Fruit fly (Drosophila melanogaster): Measurements from ENCODE around the gene CG12746.
A peak's percentile ranks its signal among the peaks of the same experiment; 100 is the strongest.

dm6 chr3R:5572900-5573665 is 8.4 kb downstream of the CG12746 start:
- TF ChIP-seq Ets96B (tag; optimal IDR thresholded peaks at IDR 0.05) (no peak), eg (GFP tag; IDR thresholded peaks at IDR 0.05) (no peak), Sox102F (GFP tag; optimal IDR thresholded peaks at IDR 0.05) (no peak), CG31627 (GFP tag; optimal IDR thresholded peaks at IDR 0.05) (peak; percentile 19), CG1621 (tag; optimal IDR thresholded peaks at IDR 0.05) (no peak), Sox14 (GFP tag; optimal IDR thresholded peaks at IDR 0.05) (no peak), fkh (GFP tag; optimal IDR thresholded peaks at IDR 0.05) (no peak), lz (GFP tag; optimal IDR thresholded peaks at IDR 0.05) (peak; percentile 23), Eip93F (GFP tag; optimal IDR thresholded peaks at IDR 0.05) (no peak)

All from whole organism, prepupa.